Fruit fly (Drosophila melanogaster) whole organism, prepupa: ENCODE data around the gene CG11050.
A peak's percentile ranks its signal among the peaks of the same experiment; 100 is the strongest.

Experiments used
- CG10631 ChIP-seq: fragments of 200-800 bp; sonication (Bioruptor generic); optimal IDR thresholded peaks from 2 replicates; lab custom pipeline; 2016; ENCODE audit warnings: missing biosample characterization, missing genetic modification characterization
- CG10669 ChIP-seq: fragments of 200-800 bp; sonication (Bioruptor generic); optimal IDR thresholded peaks from 3 replicates; lab custom pipeline; 2018; ENCODE audit warnings: missing biosample characterization, mild to moderate bottlenecking, missing genetic modification characterization, moderate library complexity
- CG11294 ChIP-seq: fragments of 200-800 bp; sonication (Bioruptor generic); IDR thresholded peaks from 2 replicates; pipeline ENCODE4 v1.3.6; 2022; ENCODE audit warnings: missing biosample characterization, missing genetic modification characterization
- CG11902 ChIP-seq: fragments of 200-800 bp; sonication (Bioruptor generic); optimal IDR thresholded peaks from 3 replicates; lab custom pipeline; 2016; ENCODE audit warnings: missing biosample characterization, missing genetic modification characterization
- CG1621 ChIP-seq: fragments of 200-800 bp; sonication (Bioruptor generic); optimal IDR thresholded peaks from 3 replicates; lab custom pipeline; 2018; ENCODE audit warnings: missing biosample characterization, mild to moderate bottlenecking, missing genetic modification characterization
- CG16779 ChIP-seq: fragments of 200-800 bp; sonication (Bioruptor generic); optimal IDR thresholded peaks from 3 replicates; lab custom pipeline; 2017; ENCODE audit warnings: missing biosample characterization, mild to moderate bottlenecking, missing genetic modification characterization
- CG3032 ChIP-seq: fragments of 200-800 bp; optimal IDR thresholded peaks from 2 replicates; lab custom pipeline; 2019; ENCODE audit warnings: missing biosample characterization, mild to moderate bottlenecking, missing genetic modification characterization, moderate library complexity
- CG32006 ChIP-seq: fragments of 200-800 bp; sonication (Bioruptor generic); optimal IDR thresholded peaks from 3 replicates; lab custom pipeline; 2017; ENCODE audit warnings: missing biosample characterization, mild to moderate bottlenecking, missing genetic modification characterization
- CG3919 ChIP-seq: fragments of 200-800 bp; sonication (Bioruptor generic); optimal IDR thresholded peaks from 3 replicates; lab custom pipeline; 2016; ENCODE audit warnings: missing biosample characterization, missing genetic modification characterization
- CG4318 ChIP-seq: fragments of 200-800 bp; sonication (Bioruptor generic); optimal IDR thresholded peaks from 3 replicates; lab custom pipeline; 2017; ENCODE audit warnings: missing biosample characterization, mild to moderate bottlenecking, missing genetic modification characterization
- CG6163 ChIP-seq: fragments of 200-800 bp; sonication (Bioruptor generic); IDR thresholded peaks from 3 replicates; pipeline ENCODE4 v1.3.6; 2022; ENCODE audit warnings: missing biosample characterization, missing genetic modification characterization
- CG6276 ChIP-seq: fragments of 200-800 bp; sonication (Bioruptor generic); optimal IDR thresholded peaks from 2 replicates; lab custom pipeline; 2017; ENCODE audit warnings: missing biosample characterization, mild to moderate bottlenecking, missing genetic modification characterization
- CG6792 ChIP-seq: fragments of 200-800 bp; sonication (Bioruptor generic); optimal IDR thresholded peaks from 3 replicates; lab custom pipeline; 2016; ENCODE audit warnings: missing biosample characterization, missing genetic modification characterization
- CG6854 ChIP-seq: fragments of 200-800 bp; sonication (Bioruptor generic); optimal IDR thresholded peaks from 2 replicates; lab custom pipeline; 2017; ENCODE audit warnings: missing biosample characterization, mild to moderate bottlenecking, missing genetic modification characterization
- CG7368 ChIP-seq: fragments of 200-800 bp; sonication (Bioruptor generic); optimal IDR thresholded peaks from 3 replicates; lab custom pipeline; 2016; ENCODE audit warnings: missing biosample characterization, missing genetic modification characterization
- CG8319 ChIP-seq: fragments of 200-800 bp; sonication (Bioruptor generic); optimal IDR thresholded peaks from 3 replicates; lab custom pipeline; 2016; ENCODE audit warnings: missing biosample characterization, missing genetic modification characterization
- CG8632 ChIP-seq: fragments of 200-800 bp; sonication (Bioruptor generic); optimal IDR thresholded peaks from 3 replicates; lab custom pipeline; 2016; ENCODE audit warnings: missing biosample characterization, missing genetic modification characterization
- Eip75B ChIP-seq: fragments of 200-800 bp; sonication (Bioruptor generic); optimal IDR thresholded peaks from 3 replicates; lab custom pipeline; 2016; ENCODE audit warnings: missing biosample characterization, missing genetic modification characterization
- Eip78C ChIP-seq: fragments of 200-800 bp; sonication (Bioruptor generic); peaks from one replicate; lab custom pipeline; 2016; ENCODE audit warnings: missing biosample characterization, missing genetic modification characterization
- Eip93F ChIP-seq: fragments of 200-800 bp; sonication (Bioruptor generic); optimal IDR thresholded peaks from 2 replicates; lab custom pipeline; 2016; ENCODE audit warnings: missing biosample characterization, mild to moderate bottlenecking, missing genetic modification characterization
- Ets21C ChIP-seq: fragments of 200-800 bp; sonication (Bioruptor generic); optimal IDR thresholded peaks from 3 replicates; lab custom pipeline; 2016; ENCODE audit warnings: missing biosample characterization, missing genetic modification characterization
- Ets96B ChIP-seq: fragments of 200-800 bp; optimal IDR thresholded peaks from 2 replicates; lab custom pipeline; 2019; ENCODE audit warnings: missing biosample characterization, mild to moderate bottlenecking, missing genetic modification characterization, moderate library complexity
- Hr39 ChIP-seq: fragments of 200-800 bp; sonication (Bioruptor generic); optimal IDR thresholded peaks from 2 replicates; lab custom pipeline; 2016; ENCODE audit warnings: missing biosample characterization, missing genetic modification characterization
- Hr4 ChIP-seq: fragments of 200-800 bp; sonication (Bioruptor generic); optimal IDR thresholded peaks from 3 replicates; lab custom pipeline; 2016; ENCODE audit warnings: missing biosample characterization, missing genetic modification characterization
- Lpt ChIP-seq: fragments of 200-800 bp; sonication (Bioruptor generic); optimal IDR thresholded peaks from 3 replicates; lab custom pipeline; 2016; ENCODE audit warnings: missing biosample characterization, missing genetic modification characterization
- Smox ChIP-seq: fragments of 200-800 bp; sonication (Bioruptor generic); optimal IDR thresholded peaks from 3 replicates; lab custom pipeline; 2016; ENCODE audit warnings: missing biosample characterization, missing genetic modification characterization
- Sox102F ChIP-seq: fragments of 200-800 bp; sonication (Bioruptor generic); optimal IDR thresholded peaks from 2 replicates; lab custom pipeline; 2016; ENCODE audit warnings: missing biosample characterization, mild to moderate bottlenecking, missing genetic modification characterization
- Sox15 ChIP-seq: fragments of 200-800 bp; sonication (Bioruptor generic); optimal IDR thresholded peaks from 3 replicates; lab custom pipeline; 2016; ENCODE audit warnings: missing biosample characterization, missing genetic modification characterization
- achi ChIP-seq: fragments of 200-800 bp; sonication (Bioruptor generic); optimal IDR thresholded peaks from 3 replicates; lab custom pipeline; 2016; ENCODE audit warnings: missing biosample characterization, missing genetic modification characterization
- acj6 ChIP-seq: fragments of 200-800 bp; sonication (Bioruptor generic); optimal IDR thresholded peaks from 3 replicates; lab custom pipeline; 2016; ENCODE audit warnings: missing biosample characterization, missing genetic modification characterization
- dac ChIP-seq: fragments of 200-800 bp; sonication (Bioruptor generic); optimal IDR thresholded peaks from 2 replicates; lab custom pipeline; 2017; ENCODE audit warnings: missing biosample characterization, mild to moderate bottlenecking, missing genetic modification characterization
- dsx ChIP-seq: fragments of 200-800 bp; optimal IDR thresholded peaks from 3 replicates; lab custom pipeline; 2019; ENCODE audit warnings: missing biosample characterization, mild to moderate bottlenecking, missing genetic modification characterization, moderate library complexity; ENCODE audit not compliant: poor library complexity, severe bottlenecking
- eg ChIP-seq: fragments of 200-800 bp; sonication (Bioruptor generic); IDR thresholded peaks from 3 replicates; pipeline ENCODE4 v1.3.6; 2022; ENCODE audit warnings: missing biosample characterization, missing genetic modification characterization
- esn ChIP-seq: fragments of 200-800 bp; sonication (Bioruptor generic); optimal IDR thresholded peaks from 2 replicates; lab custom pipeline; 2016; ENCODE audit warnings: missing biosample characterization, mild to moderate bottlenecking, missing genetic modification characterization, moderate library complexity
- fkh ChIP-seq: fragments of 200-800 bp; sonication (Bioruptor generic); optimal IDR thresholded peaks from 3 replicates; lab custom pipeline; 2017; ENCODE audit warnings: missing biosample characterization, mild to moderate bottlenecking, missing genetic modification characterization, moderate library complexity
- lz ChIP-seq: fragments of 200-800 bp; sonication (Bioruptor generic); optimal IDR thresholded peaks from 3 replicates; lab custom pipeline; 2016; ENCODE audit warnings: missing biosample characterization, missing genetic modification characterization
- net ChIP-seq: fragments of 200-800 bp; sonication (Bioruptor generic); optimal IDR thresholded peaks from 3 replicates; lab custom pipeline; 2016; ENCODE audit warnings: missing biosample characterization, missing genetic modification characterization
- pdm3 ChIP-seq: fragments of 200-800 bp; sonication (Bioruptor generic); optimal IDR thresholded peaks from 3 replicates; lab custom pipeline; 2016; ENCODE audit warnings: missing biosample characterization, missing genetic modification characterization
- ss ChIP-seq, 2 experiments: fragments of 200-800 bp; sonication (Bioruptor generic); optimal IDR thresholded peaks; 2 replicates in 1 of 2; 3 replicates in 1 of 2; lab custom pipeline; 2017 to 2018; ENCODE audit warnings: mild to moderate bottlenecking in 2 of 2, missing biosample characterization in 2 of 2, missing genetic modification characterization in 2 of 2, moderate library complexity in 1 of 2
- svp ChIP-seq: fragments of 200-800 bp; sonication (Bioruptor generic); peaks from one replicate; lab custom pipeline; 2016; ENCODE audit warnings: missing biosample characterization, missing genetic modification characterization
- topi ChIP-seq: fragments of 200-800 bp; sonication (Bioruptor generic); optimal IDR thresholded peaks from 3 replicates; lab custom pipeline; 2016; ENCODE audit warnings: missing biosample characterization, missing genetic modification characterization
- vri ChIP-seq: fragments of 200-800 bp; sonication (Bioruptor generic); optimal IDR thresholded peaks from 3 replicates; lab custom pipeline; 2016; ENCODE audit warnings: missing biosample characterization, mild to moderate bottlenecking, missing genetic modification characterization

CG11050 gene

DNA sequence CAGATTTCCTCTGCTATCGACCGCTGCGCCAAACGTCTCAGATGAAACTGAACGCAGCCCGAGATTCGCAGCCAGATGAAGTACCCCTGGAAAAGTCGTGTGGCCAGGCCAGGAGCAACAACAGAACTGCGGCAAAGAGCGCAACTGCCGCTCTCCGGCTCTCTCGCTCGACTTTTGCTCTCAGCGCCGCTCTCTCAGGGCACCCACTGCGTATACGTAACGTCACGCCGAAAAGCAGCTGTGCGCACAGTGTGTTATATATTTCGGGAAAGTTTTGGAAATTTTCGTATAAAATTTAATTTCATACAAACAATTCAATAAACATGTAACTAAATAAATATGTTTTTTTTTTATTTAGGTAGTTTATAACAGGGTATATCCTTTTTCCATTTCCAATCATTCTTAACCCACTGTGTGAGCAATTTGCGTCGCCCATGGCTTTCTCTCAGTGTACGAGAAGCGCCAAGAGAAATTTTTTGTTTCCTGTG lies 9.7 kb upstream of the CG11050 start, which contains the start of gene Dpp10 (continued):
- TF ChIP-seq CG16779 (tag; lab: Kevin White, UChicago) (peak; percentile 59), CG6163 (GFP tag; lab: Robert Waterston, UW) (peak; percentile 90), vri (GFP tag; lab: Kevin White, UChicago) (peak; percentile 46), CG11294 (GFP tag; lab: Robert Waterston, UW) (peak; percentile 83), CG3032 (peak; percentile 78), Smox (GFP tag; lab: Kevin White, UChicago) (peak; percentile 73), CG6854 (GFP tag; lab: Kevin White, UChicago) (no peak), CG11902 (GFP tag; lab: Kevin White, UChicago) (peak; percentile 18), dac (GFP tag; lab: Kevin White, UChicago) (peak; percentile 43), CG8319 (GFP tag; lab: Kevin White, UChicago) (peak; percentile 44), Hr39 (GFP tag; lab: Kevin White, UChicago) (peak; percentile 70), lz (peak; percentile 72), CG3919 (GFP tag; lab: Kevin White, UChicago) (peak; percentile 76), svp (peak; percentile 84), CG6792 (GFP tag; lab: Kevin White, UChicago) (peak; percentile 61), CG10631 (GFP tag; lab: Kevin White, UChicago) (peak; percentile 71), CG10669 (GFP tag; lab: Kevin White, UChicago) (peak; percentile 73), fkh (no peak), CG6276 (GFP tag; lab: Kevin White, UChicago) (peak; percentile 56), Eip93F (peak; percentile 9), Sox102F (peak; percentile 69), CG32006 (peak; percentile 77), Ets21C (GFP tag; lab: Kevin White, UChicago) (peak; percentile 63), topi (GFP tag; lab: Kevin White, UChicago) (peak; percentile 70), acj6 (GFP tag; lab: Kevin White, UChicago) (peak; percentile 57), net (GFP tag; lab: Kevin White, UChicago) (peak; percentile 65), Eip75B (GFP tag; lab: Kevin White, UChicago) (peak; percentile 72), Ets96B (peak; percentile 70)
- TF ChIP-seq, all 60 proteins: peak for 54

dm6 chr2L:6611374-6612005 lies 679 bp downstream of the CG11050 start:
- TF ChIP-seq acj6 (GFP tag; lab: Kevin White, UChicago), result peak; percentile 19
- no peak for TF ChIP-seq esn (GFP tag; lab: Kevin White, UChicago)
- no peak for TF ChIP-seq CG8632 (GFP tag; lab: Kevin White, UChicago)
- no peak for TF ChIP-seq CG4318 (GFP tag; lab: Kevin White, UChicago)
- no peak for TF ChIP-seq Ets21C (GFP tag; lab: Kevin White, UChicago)
- TF ChIP-seq Lpt, result no peak
- no peak for TF ChIP-seq achi (GFP tag; lab: Kevin White, UChicago)
- no peak for TF ChIP-seq Eip75B (GFP tag; lab: Kevin White, UChicago)
- no peak for TF ChIP-seq ss (GFP tag; optimal IDR thresholded peaks at IDR 0.05; lab: Kevin White, UChicago)
- TF ChIP-seq Eip78C (GFP tag; lab: Kevin White, UChicago), result peak; percentile 58
- TF ChIP-seq Sox15 (GFP tag; lab: Kevin White, UChicago), result no peak
- no peak for TF ChIP-seq CG10669 (GFP tag; lab: Kevin White, UChicago)
- TF ChIP-seq CG6276 (GFP tag; lab: Kevin White, UChicago), result peak; percentile 2
- no peak for TF ChIP-seq pdm3 (GFP tag; lab: Kevin White, UChicago)
- no peak for TF ChIP-seq eg (GFP tag; lab: Robert Waterston, UW)
- no peak for TF ChIP-seq CG1621
- TF ChIP-seq dac (GFP tag; lab: Kevin White, UChicago), result no peak
- peak; percentile 29 for TF ChIP-seq Hr4 (GFP tag; lab: Kevin White, UChicago)
- peak; percentile 15 for TF ChIP-seq CG7368 (GFP tag; lab: Kevin White, UChicago)
- TF ChIP-seq CG11294 (GFP tag; lab: Robert Waterston, UW), result 0 out of 2 replicates have a peak, but pooled peaks have one; percentile 18
- peak; percentile 6 for TF ChIP-seq net (GFP tag; lab: Kevin White, UChicago)
- TF ChIP-seq CG16779 (tag; lab: Kevin White, UChicago), result no peak
- TF ChIP-seq CG6163 (GFP tag; lab: Robert Waterston, UW), result no peak
- TF ChIP-seq CG32006, result peak; percentile 17
- TF ChIP-seq dsx (GFP tag; lab: Kevin White, UChicago), result no peak
